Worm (Caenorhabditis elegans) whole organism, L4 larva: Measurements from ENCODE around the gene Y39F10A.1.

Source experiments
- T20F7.1 ChIP-seq: fragments of 200-800 bp; sonication (Bioruptor generic); optimal IDR thresholded peaks from 2 replicates; lab custom pipeline; 2018; ENCODE audit warnings: mild to moderate bottlenecking, missing genetic modification characterization, missing compliant biosample characterization
- Y48G9A.11 ChIP-seq: fragments of 200-800 bp; sonication (Bioruptor generic); IDR thresholded peaks from 2 replicates; pipeline ENCODE4 v1.3.6; 2022; ENCODE audit warnings: missing genetic modification reagents, missing genetic modification characterization, missing compliant biosample characterization
- aha-1 ChIP-seq: fragments of 150-350 bp; peaks from one replicate; lab custom pipeline; 2014; ENCODE audit warnings: missing biosample characterization, missing genetic modification characterization
- attf-4 ChIP-seq: sonication (generic microtip); optimal IDR thresholded peaks from 3 replicates; lab custom pipeline; 2017; ENCODE audit warnings: missing biosample characterization, missing genetic modification characterization
- ceh-28 ChIP-seq: fragments of 150-350 bp; optimal IDR thresholded peaks from 2 replicates; lab custom pipeline; 2014; ENCODE audit warnings: missing biosample characterization, missing genetic modification reagents, missing genetic modification characterization
- ceh-62 ChIP-seq: sonication (generic microtip); optimal IDR thresholded peaks from 2 replicates; lab custom pipeline; 2017; ENCODE audit warnings: missing biosample characterization, missing genetic modification characterization
- ceh-82 ChIP-seq: sonication (generic microtip); optimal IDR thresholded peaks from 2 replicates; lab custom pipeline; 2017; ENCODE audit warnings: missing biosample characterization, missing genetic modification characterization
- ces-1 ChIP-seq: fragments of 150-350 bp; sonication (generic microtip); optimal IDR thresholded peaks from 4 replicates; lab custom pipeline; 2014; ENCODE audit warnings: missing biosample characterization, missing genetic modification reagents, missing genetic modification characterization
- dmd-8 ChIP-seq: fragments of 200-800 bp; sonication (Bioruptor generic); IDR thresholded peaks from 2 replicates; pipeline ENCODE4 v1.3.6; 2022; ENCODE audit warnings: missing genetic modification characterization, missing compliant biosample characterization
- dmd-9 ChIP-seq: fragments of 200-800 bp; sonication (Bioruptor generic); IDR thresholded peaks from 2 replicates; pipeline ENCODE4 v1.3.6; 2022; ENCODE audit warnings: missing genetic modification reagents, missing genetic modification characterization, missing compliant biosample characterization
- duxl-1 ChIP-seq: sonication (generic microtip); optimal IDR thresholded peaks from 2 replicates; lab custom pipeline; 2016; ENCODE audit warnings: mild to moderate bottlenecking, missing genetic modification characterization, moderate library complexity, missing compliant biosample characterization; ENCODE audit not compliant: poor library complexity
- dve-1 ChIP-seq: sonication (generic microtip); optimal IDR thresholded peaks from 2 replicates; lab custom pipeline; 2017; ENCODE audit warnings: antibody characterized with exemption, mild to moderate bottlenecking, missing genetic modification characterization, missing compliant biosample characterization; ENCODE audit not compliant: insufficient read depth
- egl-43 ChIP-seq: fragments of 200-800 bp; sonication (Bioruptor generic); IDR thresholded peaks from 2 replicates; pipeline ENCODE4 v1.3.6; 2022; ENCODE audit warnings: missing genetic modification reagents, missing genetic modification characterization, missing compliant biosample characterization
- fos-1 ChIP-seq: fragments of 150-350 bp; optimal IDR thresholded peaks from 2 replicates; lab custom pipeline; 2014; ENCODE audit warnings: missing biosample characterization, missing genetic modification characterization
- hlh-30 ChIP-seq: sonication (generic microtip); optimal IDR thresholded peaks from 2 replicates; lab custom pipeline; 2017; ENCODE audit warnings: antibody characterized with exemption, mild to moderate bottlenecking, missing genetic modification characterization, missing compliant biosample characterization; ENCODE audit not compliant: insufficient read depth
- jun-1 ChIP-seq: fragments of 150-350 bp; optimal IDR thresholded peaks from 2 replicates; lab custom pipeline; 2014; ENCODE audit warnings: missing biosample characterization, missing genetic modification reagents, missing genetic modification characterization
- lin-1 ChIP-seq: fragments of 200-800 bp; sonication (Bioruptor generic); IDR thresholded peaks from 2 replicates; pipeline ENCODE4 v1.3.6; 2022; ENCODE audit warnings: missing genetic modification reagents, missing genetic modification characterization, missing compliant biosample characterization
- lin-15B ChIP-seq: fragments of 150-350 bp; sonication (generic microtip); optimal IDR thresholded peaks from 3 replicates; lab custom pipeline; 2014; ENCODE audit warnings: missing biosample characterization, missing genetic modification characterization
- lin-29 ChIP-seq: fragments of 200-800 bp; sonication (Bioruptor generic); IDR thresholded peaks from 2 replicates; pipeline ENCODE4 v1.3.6; 2022; ENCODE audit warnings: missing genetic modification reagents, missing genetic modification characterization, missing compliant biosample characterization
- lsy-2 ChIP-seq, 2 experiments: fragments of 150-350 bp in 1 of 2; sonication (generic microtip) in 1 of 2; optimal IDR thresholded peaks; 2 replicates each; lab custom pipeline; 2014 to 2017; ENCODE audit warnings: missing biosample characterization in 2 of 2, missing genetic modification characterization in 2 of 2
- madf-5 ChIP-seq, 2 experiments: fragments of 200-800 bp; sonication (Bioruptor generic); IDR thresholded peaks; 2 replicates each; pipeline ENCODE4 v1.3.6; 2022; ENCODE audit warnings: missing compliant biosample characterization in 2 of 2, missing genetic modification characterization in 2 of 2
- madf-9 ChIP-seq: fragments of 200-800 bp; sonication (Bioruptor generic); conservative IDR thresholded peaks from 2 replicates; pipeline ENCODE4 v1.3.6; 2022; ENCODE audit warnings: missing genetic modification reagents, missing genetic modification characterization, missing compliant biosample characterization
- mxl-3 ChIP-seq: fragments of 200-800 bp; sonication (Bioruptor generic); optimal IDR thresholded peaks from 2 replicates; lab custom pipeline; 2018; ENCODE audit warnings: mild to moderate bottlenecking, missing genetic modification characterization, missing compliant biosample characterization
- nhr-10 ChIP-seq: fragments of 150-350 bp; optimal IDR thresholded peaks from 2 replicates; lab custom pipeline; 2014; ENCODE audit warnings: missing biosample characterization, missing genetic modification characterization
- nhr-111 ChIP-seq: fragments of 200-800 bp; sonication (Bioruptor generic); optimal IDR thresholded peaks from 2 replicates; lab custom pipeline; 2018; ENCODE audit warnings: mild to moderate bottlenecking, missing genetic modification characterization, missing compliant biosample characterization
- nhr-25 ChIP-seq: sonication (generic microtip); optimal IDR thresholded peaks from 2 replicates; lab custom pipeline; 2017; ENCODE audit warnings: missing genetic modification characterization, mild to moderate bottlenecking, missing compliant biosample characterization, antibody characterized with exemption, moderate library complexity, borderline replicate concordance; ENCODE audit not compliant: insufficient read depth
- nhr-28 ChIP-seq: fragments of 150-350 bp; optimal IDR thresholded peaks from 2 replicates; lab custom pipeline; 2014; ENCODE audit warnings: missing biosample characterization, missing genetic modification characterization
- pqm-1 ChIP-seq: sonication (generic microtip); optimal IDR thresholded peaks from 2 replicates; lab custom pipeline; 2017; ENCODE audit warnings: missing biosample characterization, missing genetic modification characterization
- rbr-2 ChIP-seq: sonication (generic microtip); optimal IDR thresholded peaks from 2 replicates; lab custom pipeline; 2016; ENCODE audit warnings: missing genotype, missing genetic modification characterization, missing compliant biosample characterization
- saeg-2 ChIP-seq: fragments of 200-800 bp; sonication (Bioruptor generic); IDR thresholded peaks from 2 replicates; pipeline ENCODE4 v1.3.6; 2022; ENCODE audit warnings: missing genetic modification reagents, missing genetic modification characterization, missing compliant biosample characterization
- snpc-1.2 ChIP-seq: fragments of 200-800 bp; sonication (Bioruptor generic); IDR thresholded peaks from 2 replicates; pipeline ENCODE4 v1.3.6; 2022; ENCODE audit warnings: missing genetic modification reagents, missing genetic modification characterization, missing compliant biosample characterization
- spr-1 ChIP-seq: sonication (generic microtip); optimal IDR thresholded peaks from 2 replicates; lab custom pipeline; 2016; ENCODE audit warnings: mild to moderate bottlenecking, missing genetic modification characterization, missing compliant biosample characterization
- unc-62 ChIP-seq, 3 experiments: fragments of 150-350 bp in 1 of 3; sonication (generic microtip); optimal IDR thresholded peaks in 2 of 3; peaks in 1 of 3; 1 replicate in 1 of 3; 2 replicates in 2 of 3; lab custom pipeline; 2014 to 2017; ENCODE audit warnings: missing biosample characterization in 3 of 3, missing genetic modification characterization in 3 of 3, missing genetic modification reagents in 3 of 3, missing genotype in 1 of 3
- vab-7 ChIP-seq: fragments of 200-800 bp; sonication (Bioruptor generic); IDR thresholded peaks from 2 replicates; pipeline ENCODE4 v1.3.6; 2022; ENCODE audit warnings: missing genetic modification reagents, missing genetic modification characterization, missing compliant biosample characterization
- zip-11 ChIP-seq: fragments of 200-800 bp; sonication (Bioruptor generic); IDR thresholded peaks from 2 replicates; pipeline ENCODE4 v1.3.6; 2022; ENCODE audit warnings: missing genetic modification characterization, missing compliant biosample characterization
- zip-2 ChIP-seq: fragments of 150-350 bp; optimal IDR thresholded peaks from 2 replicates; lab custom pipeline; 2014; ENCODE audit warnings: missing biosample characterization, missing genetic modification characterization
- ztf-7 ChIP-seq: fragments of 150-350 bp; optimal IDR thresholded peaks from 2 replicates; lab custom pipeline; 2014; ENCODE audit warnings: missing biosample characterization, missing genetic modification characterization

The Y39F10A.1 gene

DNA sequence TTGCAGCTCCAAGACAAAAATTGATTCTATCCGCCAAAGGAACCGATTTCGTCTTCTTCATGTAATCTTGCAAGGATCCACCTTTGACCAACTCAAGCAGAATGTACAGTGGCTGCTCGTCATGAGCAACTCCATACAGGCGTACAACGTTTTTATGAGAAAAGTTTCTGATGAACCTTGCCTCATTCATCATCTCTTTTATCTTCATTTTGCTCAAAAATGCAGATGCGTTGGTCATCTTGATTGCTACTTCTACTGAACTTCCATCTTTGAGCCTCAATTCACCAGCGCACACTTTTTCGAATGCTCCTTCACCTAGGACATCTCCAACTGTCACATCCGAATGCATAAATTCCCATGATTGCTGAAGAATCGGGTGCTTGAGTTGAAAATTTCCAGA, 21.8 kb downstream of the Y39F10A.1 start:
- TF ChIP-seq rbr-2: no peak
- no peak for TF ChIP-seq attf-4 (tag; lab: Kevin White, UChicago)
- TF ChIP-seq unc-62 (GFP tag; optimal IDR thresholded peaks at IDR 0.05 in 1 of 2; lab: Kevin White, UChicago): peak in 1 of 2 experiments; percentile 93
- TF ChIP-seq unc-62 (tag; optimal IDR thresholded peaks at IDR 0.05; lab: Kevin White, UChicago): no peak

DNA sequence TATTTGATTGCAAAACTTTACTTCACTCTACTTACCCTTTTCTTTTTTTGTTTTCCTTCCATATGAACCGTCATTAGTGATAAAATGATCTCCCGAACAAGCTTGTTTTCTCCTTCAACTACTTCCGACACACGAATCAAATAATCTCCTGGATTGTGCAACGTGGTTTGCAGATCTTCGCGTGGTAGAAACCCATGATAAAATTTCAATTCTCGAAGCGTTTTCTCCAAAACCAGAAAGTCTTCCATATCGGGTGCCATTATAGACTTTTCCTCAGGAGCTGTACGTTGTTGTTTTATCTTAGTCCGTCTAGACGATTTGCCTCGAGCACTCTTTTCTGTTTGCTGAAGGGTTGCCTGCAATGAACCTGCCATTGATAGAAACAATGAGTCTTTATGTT, 22.3 kb downstream of the Y39F10A.1 start:
- no peak for TF ChIP-seq jun-1
- no peak for TF ChIP-seq ceh-28 (tag; lab: Kevin White, UChicago)
- peak; percentile 91 for TF ChIP-seq aha-1 (tag; lab: Kevin White, UChicago)
- TF ChIP-seq, all 104 proteins: peak for 1

DNA sequence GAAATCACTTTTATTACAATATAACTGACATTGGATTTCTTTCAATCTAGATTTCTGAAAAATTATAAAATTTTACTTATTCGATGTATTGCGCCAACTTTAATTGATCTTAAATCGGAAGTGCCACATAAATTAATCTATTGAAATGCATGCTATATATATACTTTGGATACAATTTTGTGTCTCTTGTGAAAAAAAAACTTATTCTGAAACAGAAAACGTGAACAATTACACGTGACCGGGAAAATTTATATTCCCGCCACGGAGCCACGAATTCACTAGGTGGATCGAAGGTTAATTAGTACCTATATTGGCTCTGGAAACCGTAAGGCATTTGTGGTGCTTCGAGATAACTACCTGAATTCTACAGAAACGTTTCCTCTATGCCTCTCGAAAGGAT, 24.6 kb downstream of the Y39F10A.1 start, which contains the start of gene F46F5.14:
Gene F46F5.14, plus strand, starts transcription at position 301 of the 400 bp plus-strand sequence.
- TF ChIP-seq zip-2: no peak
- TF ChIP-seq snpc-1.2: no peak
- no peak for TF ChIP-seq spr-1 (tag; lab: Kevin White, UChicago)
- no peak for TF ChIP-seq dve-1
- TF ChIP-seq nhr-10 (tag; lab: Kevin White, UChicago): no peak
- TF ChIP-seq ceh-62: no peak
- TF ChIP-seq zip-11 (GFP tag; lab: Robert Waterston, UW): no peak
- TF ChIP-seq hlh-30: no peak
- no peak for TF ChIP-seq mxl-3 (GFP tag; lab: Kevin White, UChicago)
- TF ChIP-seq ceh-82 (tag; lab: Kevin White, UChicago): no peak
- no peak for TF ChIP-seq nhr-111 (GFP tag; lab: Kevin White, UChicago)
- TF ChIP-seq ztf-7 (tag; lab: Kevin White, UChicago): no peak
- no peak for TF ChIP-seq lin-15B (tag; lab: Kevin White, UChicago)
- TF ChIP-seq pqm-1 (tag; lab: Kevin White, UChicago): no peak
- no peak for TF ChIP-seq nhr-25 (tag; lab: Kevin White, UChicago)

DNA sequence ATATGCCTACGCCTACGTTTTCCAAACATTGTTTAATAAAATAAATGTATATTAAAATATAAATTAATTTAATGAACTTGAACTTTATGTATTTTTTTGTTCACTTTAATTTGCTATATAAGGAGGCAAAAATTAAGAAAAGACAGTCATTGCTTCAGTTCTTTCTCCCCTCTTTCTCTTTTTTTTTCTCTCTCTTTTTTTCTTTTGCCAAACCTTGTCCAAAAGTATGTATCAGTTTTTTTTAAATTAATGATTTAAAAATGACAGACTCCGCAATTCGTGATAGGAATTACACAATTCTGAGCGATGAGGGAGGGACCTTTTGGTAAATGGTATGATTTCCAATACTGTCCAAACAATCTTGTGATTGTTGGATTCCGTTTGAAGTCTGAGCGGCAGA, 27.9 kb downstream of the Y39F10A.1 start, which contains the start of gene F46F5.13:
Gene F46F5.13, plus strand, starts transcription at position 301 of the 400 bp plus-strand sequence.
- no peak for TF ChIP-seq lin-1
- TF ChIP-seq saeg-2: no peak
- TF ChIP-seq dmd-8 (GFP tag; lab: Robert Waterston, UW): no peak
- no peak for TF ChIP-seq fos-1
- TF ChIP-seq madf-9: no peak
- TF ChIP-seq ces-1 (GFP tag; lab: Kevin White, UChicago): no peak
- no peak for TF ChIP-seq lsy-2 (tag; optimal IDR thresholded peaks at IDR 0.05; lab: Kevin White, UChicago)
- no peak for TF ChIP-seq lin-29 (GFP tag; lab: Robert Waterston, UW)
- TF ChIP-seq nhr-28 (tag; lab: Kevin White, UChicago): no peak
- no peak for TF ChIP-seq madf-5 (GFP tag; IDR thresholded peaks at IDR 0.05; lab: Robert Waterston, UW)
- TF ChIP-seq pqm-1 (tag; lab: Kevin White, UChicago): no peak
- TF ChIP-seq, all 104 proteins: peak for 0

DNA sequence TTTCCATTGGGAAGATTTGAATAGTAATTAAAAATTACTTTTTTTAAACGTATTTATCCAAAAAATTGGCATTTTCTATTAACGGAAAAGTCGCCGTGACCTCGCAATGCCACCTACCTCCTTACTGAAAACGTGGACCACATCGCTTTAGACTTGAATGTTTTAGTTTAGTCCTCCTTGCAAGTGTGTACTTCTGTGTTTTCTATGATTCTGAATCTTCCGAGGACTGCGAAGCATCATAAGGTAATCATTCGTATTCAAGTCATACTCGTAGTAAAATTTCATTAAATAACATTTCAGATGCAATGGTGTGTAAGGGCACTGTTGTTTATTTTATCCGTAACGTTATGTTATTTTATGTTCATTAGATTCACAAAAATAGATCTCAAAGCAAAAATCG, 33.3 kb downstream of the Y39F10A.1 start, which contains the start of gene F46F5.11:
Gene F46F5.11, plus strand, starts transcription at position 301 of the 400 bp plus-strand sequence.
- TF ChIP-seq Y48G9A.11 (GFP tag; lab: Robert Waterston, UW) (no peak), T20F7.1 (GFP tag; lab: Kevin White, UChicago) (no peak)

DNA sequence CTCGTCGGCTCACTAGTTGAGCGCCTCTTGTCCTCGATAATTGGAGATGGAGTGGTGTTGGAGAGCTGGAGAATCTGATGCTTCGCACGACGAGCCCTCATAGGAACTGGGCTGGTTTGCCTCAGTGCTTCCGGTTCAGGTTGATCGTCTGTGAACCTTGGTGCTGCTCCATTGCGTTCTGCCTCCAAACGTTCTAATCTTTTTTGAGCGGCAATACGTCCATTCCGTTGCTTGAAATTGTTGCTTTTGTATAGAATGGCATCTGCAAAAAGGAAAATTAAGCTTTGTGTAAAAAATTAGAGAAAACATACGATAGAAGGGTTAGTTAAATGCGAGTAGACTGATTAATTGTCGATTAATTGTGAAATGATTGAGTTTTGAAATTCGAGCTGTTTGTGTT, 37.8 kb downstream of the Y39F10A.1 start, which contains the start of gene F46F5.5:
Gene F46F5.5, minus strand, starts transcription at position 101 of the 400 bp plus-strand sequence.
- no peak for TF ChIP-seq ceh-62
- no peak for TF ChIP-seq madf-5 (GFP tag; IDR thresholded peaks at IDR 0.05; lab: Robert Waterston, UW)
- TF ChIP-seq nhr-28 (tag; lab: Kevin White, UChicago): no peak
- TF ChIP-seq dmd-9 (GFP tag; lab: Robert Waterston, UW): no peak
- TF ChIP-seq egl-43 (GFP tag; lab: Robert Waterston, UW): no peak
- TF ChIP-seq duxl-1: no peak
- TF ChIP-seq vab-7 (GFP tag; lab: Robert Waterston, UW): no peak
- TF ChIP-seq rbr-2: no peak
